Fruit fly (Drosophila melanogaster) whole organism, adult: Measurements from ENCODE around the gene Chchd2.

Experiments
- CG11617 ChIP-seq: fragments of 200-800 bp; sonication (Bioruptor generic); optimal IDR thresholded peaks from 2 replicates; lab custom pipeline; 2017; ENCODE audit warnings: mild to moderate bottlenecking, missing biosample characterization, missing genetic modification reagents, missing genetic modification characterization
- CG12768 ChIP-seq: fragments of 200-800 bp; sonication (Bioruptor generic); optimal IDR thresholded peaks from 2 replicates; lab custom pipeline; 2017; ENCODE audit warnings: missing biosample characterization, missing genetic modification characterization, mild to moderate bottlenecking, moderate library complexity, missing genetic modification reagents
- CG14711 ChIP-seq: fragments of 200-800 bp; sonication (Bioruptor generic); optimal IDR thresholded peaks from 2 replicates; lab custom pipeline; 2018; ENCODE audit warnings: missing biosample characterization, mild to moderate bottlenecking, missing genetic modification characterization, moderate library complexity
- CG1620 ChIP-seq: fragments of 200-800 bp; sonication (Bioruptor generic); optimal IDR thresholded peaks from 2 replicates; lab custom pipeline; 2016; ENCODE audit warnings: missing biosample characterization, missing genetic modification characterization
- CG33017 ChIP-seq: fragments of 200-800 bp; sonication (Bioruptor generic); optimal IDR thresholded peaks from 2 replicates; lab custom pipeline; 2018; ENCODE audit warnings: missing biosample characterization, mild to moderate bottlenecking, missing genetic modification characterization, moderate library complexity
- CG5204 ChIP-seq: fragments of 200-800 bp; sonication (Bioruptor generic); optimal IDR thresholded peaks from 2 replicates; lab custom pipeline; 2016; ENCODE audit warnings: missing biosample characterization, missing genetic modification characterization
- CG7045 ChIP-seq: fragments of 200-800 bp; sonication (Bioruptor generic); optimal IDR thresholded peaks from 2 replicates; lab custom pipeline; 2017; ENCODE audit warnings: missing biosample characterization, mild to moderate bottlenecking, missing genetic modification characterization
- CG7101 ChIP-seq: fragments of 200-800 bp; sonication (Bioruptor generic); optimal IDR thresholded peaks from 2 replicates; lab custom pipeline; 2018; ENCODE audit warnings: missing biosample characterization, mild to moderate bottlenecking, missing genetic modification characterization, moderate library complexity
- Clk ChIP-seq: fragments of 200-800 bp; sonication (Bioruptor generic); optimal IDR thresholded peaks from 2 replicates; lab custom pipeline; 2017; ENCODE audit warnings: missing biosample characterization, missing genetic modification characterization
- Crg-1 ChIP-seq: fragments of 200-800 bp; sonication (Bioruptor generic); optimal IDR thresholded peaks from 2 replicates; lab custom pipeline; 2016; ENCODE audit warnings: missing biosample characterization, missing genetic modification characterization
- Hr96 ChIP-seq: fragments of 200-800 bp; sonication (Bioruptor generic); optimal IDR thresholded peaks from 2 replicates; lab custom pipeline; 2016; ENCODE audit warnings: missing biosample characterization, missing genetic modification characterization
- Mnt ChIP-seq: fragments of 200-800 bp; sonication (Bioruptor generic); optimal IDR thresholded peaks from 2 replicates; lab custom pipeline; 2016; ENCODE audit warnings: missing biosample characterization, mild to moderate bottlenecking, missing genetic modification characterization
- bab1 ChIP-seq: fragments of 200-800 bp; sonication (Bioruptor generic); optimal IDR thresholded peaks from 3 replicates; lab custom pipeline; 2019; ENCODE audit warnings: missing biosample characterization, mild to moderate bottlenecking, missing genetic modification characterization, moderate library complexity
- cic ChIP-seq: fragments of 200-800 bp; sonication (Bioruptor generic); optimal IDR thresholded peaks from 2 replicates; lab custom pipeline; 2017; ENCODE audit warnings: missing biosample characterization, mild to moderate bottlenecking, missing genetic modification characterization, moderate library complexity
- cnc ChIP-seq, 2 experiments: fragments of >200 bp; optimal IDR thresholded peaks; 2 replicates each; lab custom pipeline; 2017
- kay ChIP-seq: fragments of 200-800 bp; sonication (Bioruptor generic); peaks from one replicate; lab custom pipeline; 2016; ENCODE audit warnings: missing biosample characterization, missing genetic modification characterization, borderline replicate concordance
- ovo ChIP-seq: fragments of 200-800 bp; sonication (Bioruptor generic); optimal IDR thresholded peaks from 2 replicates; lab custom pipeline; 2016; ENCODE audit warnings: missing biosample characterization, missing genetic modification characterization
- pad ChIP-seq: fragments of 200-800 bp; sonication (Bioruptor generic); optimal IDR thresholded peaks from 3 replicates; lab custom pipeline; 2017; ENCODE audit warnings: missing biosample characterization, missing genetic modification characterization, mild to moderate bottlenecking, moderate library complexity, missing genetic modification reagents
- tj ChIP-seq: fragments of 200-800 bp; sonication (Bioruptor generic); optimal IDR thresholded peaks from 3 replicates; lab custom pipeline; 2017; ENCODE audit warnings: missing biosample characterization, mild to moderate bottlenecking, missing genetic modification characterization, moderate library complexity
- toe ChIP-seq: fragments of 200-800 bp; sonication (Bioruptor generic); optimal IDR thresholded peaks from 2 replicates; lab custom pipeline; 2016; ENCODE audit warnings: missing biosample characterization, missing genetic modification characterization

The Chchd2 gene

dm6 chrX:17148951-17149449, at the start of gene Chchd2:
Gene Chchd2, plus strand, starts transcription at chrX:17149001.
- TF ChIP-seq CG12768 (GFP tag; lab: Kevin White, UChicago) = no peak
- TF ChIP-seq cic (GFP tag; lab: Kevin White, UChicago) = peak; percentile 19
- peak; percentile 44 for TF ChIP-seq Hr96 (GFP tag; lab: Kevin White, UChicago)
- peak; percentile 56 for TF ChIP-seq Mnt (GFP tag; lab: Kevin White, UChicago)
- TF ChIP-seq CG1620 = peak; percentile 33
- peak; percentile 22 for TF ChIP-seq Crg-1 (GFP tag; lab: Kevin White, UChicago)
- TF ChIP-seq bab1 (GFP tag; lab: Kevin White, UChicago) = peak; percentile 86
- TF ChIP-seq CG14711 (tag; lab: Kevin White, UChicago) = no peak
- TF ChIP-seq tj (GFP tag; lab: Kevin White, UChicago) = peak; percentile 42
- TF ChIP-seq kay (GFP tag; lab: Kevin White, UChicago) = peak; percentile 19
- no peak for TF ChIP-seq CG5204 (GFP tag; lab: Kevin White, UChicago)
- TF ChIP-seq cnc (optimal IDR thresholded peaks at IDR 0.05; lab: Kevin White, UChicago) = no peak
- TF ChIP-seq CG11617 (GFP tag; lab: Kevin White, UChicago) = peak; percentile 25
- TF ChIP-seq Clk (GFP tag; lab: Kevin White, UChicago) = no peak
- no peak for TF ChIP-seq pad

- no peak for TF ChIP-seq CG7045 (GFP tag; lab: Kevin White, UChicago)
- TF ChIP-seq cnc (optimal IDR thresholded peaks at IDR 0.05; lab: Kevin White, UChicago) = no peak
- no peak for TF ChIP-seq CG12768 (GFP tag; lab: Kevin White, UChicago)
- no peak for TF ChIP-seq CG14711 (tag; lab: Kevin White, UChicago)
- no peak for TF ChIP-seq Crg-1 (GFP tag; lab: Kevin White, UChicago)
- TF ChIP-seq toe = no peak
- no peak for TF ChIP-seq CG5204 (GFP tag; lab: Kevin White, UChicago)
- no peak for TF ChIP-seq cic (GFP tag; lab: Kevin White, UChicago)
- no peak for TF ChIP-seq kay (GFP tag; lab: Kevin White, UChicago)
- TF ChIP-seq CG33017 (tag; lab: Kevin White, UChicago) = no peak
- TF ChIP-seq tj (GFP tag; lab: Kevin White, UChicago) = no peak
- TF ChIP-seq pad = no peak
- no peak for TF ChIP-seq CG7101 (tag; lab: Kevin White, UChicago)
- no peak for TF ChIP-seq Mnt (GFP tag; lab: Kevin White, UChicago)
- no peak for TF ChIP-seq CG1620
- no peak for TF ChIP-seq Hr96 (GFP tag; lab: Kevin White, UChicago)
- TF ChIP-seq bab1 (GFP tag; lab: Kevin White, UChicago) = no peak
- TF ChIP-seq Clk (GFP tag; lab: Kevin White, UChicago) = no peak
These were observed 43.1 kb upstream of the Chchd2 start, which contains the start of gene Arpc3B for dm6 chrX:17105707-17106106. Gene Arpc3B, minus strand, starts transcription at chrX:17105852.

- TF ChIP-seq CG7101 (tag; lab: Kevin White, UChicago) (no peak), Crg-1 (GFP tag; lab: Kevin White, UChicago) (no peak), CG11617 (GFP tag; lab: Kevin White, UChicago) (no peak), kay (GFP tag; lab: Kevin White, UChicago) (no peak), Clk (GFP tag; lab: Kevin White, UChicago) (no peak), bab1 (GFP tag; lab: Kevin White, UChicago) (peak; percentile 8), CG7045 (GFP tag; lab: Kevin White, UChicago) (no peak)
These were observed 42.6 kb upstream of the Chchd2 start for dm6 chrX:17106153-17106700.

dm6 chrX:17107401-17107916, 41.3 kb upstream of the Chchd2 start, which contains the start of gene CG5004:
Gene CG5004, plus strand, starts transcription at chrX:17107582.
- no peak for TF ChIP-seq pad
- TF ChIP-seq CG7045 (GFP tag; lab: Kevin White, UChicago) = no peak
- TF ChIP-seq cnc (optimal IDR thresholded peaks at IDR 0.05; lab: Kevin White, UChicago) = no peak
- no peak for TF ChIP-seq CG11617 (GFP tag; lab: Kevin White, UChicago)
- no peak for TF ChIP-seq toe
- peak; percentile 27 for TF ChIP-seq bab1 (GFP tag; lab: Kevin White, UChicago)
- no peak for TF ChIP-seq CG1620
- no peak for TF ChIP-seq ovo (GFP tag; lab: Kevin White, UChicago)
- TF ChIP-seq CG12768 (GFP tag; lab: Kevin White, UChicago) = no peak
- TF ChIP-seq CG14711 (tag; lab: Kevin White, UChicago) = no peak
- no peak for TF ChIP-seq cic (GFP tag; lab: Kevin White, UChicago)
- no peak for TF ChIP-seq CG5204 (GFP tag; lab: Kevin White, UChicago)
- TF ChIP-seq Mnt (GFP tag; lab: Kevin White, UChicago) = peak; percentile 48
- no peak for TF ChIP-seq kay (GFP tag; lab: Kevin White, UChicago)
- peak; percentile 45 for TF ChIP-seq tj (GFP tag; lab: Kevin White, UChicago)
- TF ChIP-seq Hr96 (GFP tag; lab: Kevin White, UChicago) = no peak
- no peak for TF ChIP-seq CG33017 (tag; lab: Kevin White, UChicago)
- no peak for TF ChIP-seq Clk (GFP tag; lab: Kevin White, UChicago)
- TF ChIP-seq Crg-1 (GFP tag; lab: Kevin White, UChicago) = no peak
- peak; percentile 0 for TF ChIP-seq CG7101 (tag; lab: Kevin White, UChicago)

dm6 chrX:17108000-17108399, 40.8 kb upstream of the Chchd2 start:
- TF ChIP-seq CG7045 (GFP tag; lab: Kevin White, UChicago) (no peak), cic (GFP tag; lab: Kevin White, UChicago) (no peak), kay (GFP tag; lab: Kevin White, UChicago) (no peak), CG11617 (GFP tag; lab: Kevin White, UChicago) (no peak), CG5204 (GFP tag; lab: Kevin White, UChicago) (no peak)
